Fruit fly (Drosophila melanogaster) whole organism, prepupa: ENCODE data around the gene CG14435.

Experiments
- Eip75B ChIP-seq: fragments of 200-800 bp; sonication (Bioruptor generic); optimal IDR thresholded peaks from 3 replicates; lab custom pipeline; 2016; ENCODE audit warnings: missing biosample characterization, missing genetic modification characterization
- Eip78C ChIP-seq: fragments of 200-800 bp; sonication (Bioruptor generic); peaks from one replicate; lab custom pipeline; 2016; ENCODE audit warnings: missing biosample characterization, missing genetic modification characterization
- Ets21C ChIP-seq: fragments of 200-800 bp; sonication (Bioruptor generic); optimal IDR thresholded peaks from 3 replicates; lab custom pipeline; 2016; ENCODE audit warnings: missing biosample characterization, missing genetic modification characterization
- OdsH ChIP-seq: fragments of 200-800 bp; sonication (Bioruptor generic); optimal IDR thresholded peaks from 3 replicates; lab custom pipeline; 2016; ENCODE audit warnings: missing biosample characterization, missing genetic modification characterization
- cyc ChIP-seq: fragments of 200-800 bp; sonication (Bioruptor generic); optimal IDR thresholded peaks from 3 replicates; lab custom pipeline; 2016; ENCODE audit warnings: missing biosample characterization, missing genetic modification characterization
- ss ChIP-seq, 2 experiments: fragments of 200-800 bp; sonication (Bioruptor generic); optimal IDR thresholded peaks; 2 replicates in 1 of 2; 3 replicates in 1 of 2; lab custom pipeline; 2017 to 2018; ENCODE audit warnings: mild to moderate bottlenecking in 2 of 2, missing biosample characterization in 2 of 2, missing genetic modification characterization in 2 of 2, moderate library complexity in 1 of 2
- svp ChIP-seq: fragments of 200-800 bp; sonication (Bioruptor generic); peaks from one replicate; lab custom pipeline; 2016; ENCODE audit warnings: missing biosample characterization, missing genetic modification characterization

DNA sequence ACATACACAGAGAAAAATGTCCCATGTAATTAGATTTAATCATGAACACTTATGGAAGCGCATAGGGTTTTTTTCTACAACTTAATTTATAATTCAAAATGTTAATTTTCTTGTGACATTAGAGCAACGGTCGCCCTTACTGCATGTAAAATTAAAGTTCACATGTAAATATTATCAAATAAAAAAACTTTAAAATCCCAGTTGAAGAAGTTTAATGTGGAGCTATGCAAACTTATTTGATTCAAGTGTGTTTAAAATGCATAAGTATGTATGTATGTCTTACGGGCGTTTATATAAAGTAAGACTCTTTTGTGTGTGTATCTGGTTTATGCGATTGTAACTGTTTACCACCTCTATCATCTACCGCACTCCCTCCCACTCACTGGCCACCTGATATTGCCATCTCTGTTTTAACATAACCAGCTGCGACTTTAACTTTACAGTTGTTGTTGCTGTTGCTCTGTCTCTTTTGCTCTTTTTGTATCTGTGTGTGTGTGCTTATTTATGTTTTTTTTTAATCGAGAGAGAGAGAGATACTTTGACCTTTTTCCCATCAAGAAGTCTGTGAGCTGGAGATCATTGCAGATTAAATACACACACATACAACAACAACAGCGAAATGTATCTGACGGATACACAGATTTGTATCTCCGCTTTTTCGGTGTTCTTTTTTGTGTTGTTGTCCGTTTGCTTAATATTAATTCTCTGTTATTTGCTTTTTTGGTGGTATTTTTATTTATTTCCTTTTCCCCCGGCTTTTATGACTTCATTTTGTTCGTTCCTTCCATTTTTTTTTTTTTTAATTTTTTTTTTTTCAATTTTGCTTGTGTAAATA is 11.9 kb upstream of the CG14435 start:
- peak; percentile 79 for TF ChIP-seq cyc (GFP tag; lab: Kevin White, UChicago)
- peak; percentile 95 for TF ChIP-seq svp (GFP tag; lab: Kevin White, UChicago)
- TF ChIP-seq ss (GFP tag; optimal IDR thresholded peaks at IDR 0.05; lab: Kevin White, UChicago), result peak; percentile 81 to 92
- peak; percentile 91 for TF ChIP-seq Ets21C (GFP tag; lab: Kevin White, UChicago)
- peak; percentile 99 for TF ChIP-seq Eip78C (GFP tag; lab: Kevin White, UChicago)
- TF ChIP-seq Eip75B (GFP tag; lab: Kevin White, UChicago), result peak; percentile 92
- TF ChIP-seq OdsH (GFP tag; lab: Kevin White, UChicago), result peak; percentile 93
